Fruit fly (Drosophila melanogaster): ENCODE data around the gene Gr97a.

The Gr97a gene

DNA sequence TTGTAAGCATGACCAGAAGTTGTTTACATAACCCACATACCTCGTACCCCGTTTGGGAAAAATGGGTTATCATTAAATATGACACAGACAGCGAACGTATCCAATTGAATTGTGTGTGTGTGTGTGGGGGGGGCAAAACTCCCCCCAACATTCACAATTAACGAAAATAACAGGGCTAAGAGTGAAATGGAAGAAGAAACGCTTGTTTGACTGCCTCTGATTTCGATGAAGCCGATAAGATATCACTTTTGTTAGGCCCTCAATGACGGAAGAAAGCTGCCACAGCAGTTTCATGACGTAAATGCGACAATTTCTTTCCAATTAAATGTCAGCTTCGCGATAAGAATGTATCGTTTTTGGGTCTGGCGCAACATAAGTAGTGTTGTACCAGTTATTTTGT lies 32.4 kb downstream of the Gr97a start:
- TF ChIP-seq GATAd (GFP tag; optimal IDR thresholded peaks at IDR 0.05) (no peak), pan (optimal IDR thresholded peaks at IDR 0.05) (no peak), br (GFP tag; optimal IDR thresholded peaks at IDR 0.05) (no peak), CG9705 (GFP tag; optimal IDR thresholded peaks at IDR 0.05) (no peak), dsf (GFP tag; optimal IDR thresholded peaks at IDR 0.05; ENCODE audit: borderline replicate concordance) (no peak), CG32264 (GFP tag; optimal IDR thresholded peaks at IDR 0.05) (no peak), h (GFP tag; optimal IDR thresholded peaks at IDR 0.05) (no peak), Dfd (GFP tag; optimal IDR thresholded peaks at IDR 0.05) (no peak), jim (GFP tag; optimal IDR thresholded peaks at IDR 0.05) (no peak), Mio (GFP tag; optimal IDR thresholded peaks at IDR 0.05) (no peak), HLH106 (tag; optimal IDR thresholded peaks at IDR 0.05) (no peak), usp (GFP tag; optimal IDR thresholded peaks at IDR 0.05) (no peak), ey (GFP tag; optimal IDR thresholded peaks at IDR 0.05) (no peak), Hr83 (GFP tag; optimal IDR thresholded peaks at IDR 0.05; ENCODE audit: poor library complexity, severe bottlenecking) (no peak)

DNA sequence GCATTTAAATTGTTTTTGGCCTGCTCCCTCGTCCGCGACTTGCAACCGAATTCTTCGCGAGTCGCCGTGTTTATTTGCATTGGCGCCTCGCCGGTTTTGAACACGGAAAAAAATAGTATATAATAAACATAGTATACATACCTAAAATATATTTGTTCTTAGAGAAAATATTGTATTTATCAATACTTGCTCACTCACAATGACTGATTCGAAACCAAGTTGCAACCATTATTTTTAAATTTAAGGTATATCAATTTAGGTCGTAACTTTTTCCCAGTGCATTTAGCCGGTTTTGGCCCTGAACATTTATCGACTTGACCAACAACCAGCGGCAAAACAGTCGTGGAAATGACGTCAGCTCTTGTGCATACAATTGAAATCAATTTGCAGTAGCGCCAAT lies 37.9 kb downstream of the Gr97a start:
- TF ChIP-seq rgr (GFP tag; optimal IDR thresholded peaks at IDR 0.05), result peak; percentile 95
- TF ChIP-seq dmrt93B (GFP tag; optimal IDR thresholded peaks at IDR 0.05), result peak; percentile 74
- TF ChIP-seq psq (GFP tag; optimal IDR thresholded peaks at IDR 0.05), result peak; percentile 88
- peak; percentile 84 for TF ChIP-seq ey (GFP tag; optimal IDR thresholded peaks at IDR 0.05)
- peak; percentile 88 for TF ChIP-seq brk (GFP tag; optimal IDR thresholded peaks at IDR 0.05)
- TF ChIP-seq sv (GFP tag; optimal IDR thresholded peaks at IDR 0.05), result no peak
- no peak for TF ChIP-seq Mio (GFP tag; optimal IDR thresholded peaks at IDR 0.05)
- TF ChIP-seq foxo (GFP tag; optimal IDR thresholded peaks at IDR 0.05), result peak in 1 of 2 experiments; percentile 74
- TF ChIP-seq CG9705 (GFP tag; optimal IDR thresholded peaks at IDR 0.05), result peak; percentile 77
- no peak for TF ChIP-seq Dfd (GFP tag; optimal IDR thresholded peaks at IDR 0.05)
- peak; percentile 77 for TF ChIP-seq Hnf4 (GFP tag; optimal IDR thresholded peaks at IDR 0.05)
- TF ChIP-seq sage (GFP tag; optimal IDR thresholded peaks at IDR 0.05), result peak; percentile 77
- TF ChIP-seq br (GFP tag; optimal IDR thresholded peaks at IDR 0.05), result peak; percentile 81
- peak; percentile 38 for TF ChIP-seq Jra (GFP tag; optimal IDR thresholded peaks at IDR 0.05)
- TF ChIP-seq fru (GFP tag; optimal IDR thresholded peaks at IDR 0.05), result peak; percentile 76
- peak; percentile 14 for TF ChIP-seq Hr83 (GFP tag; optimal IDR thresholded peaks at IDR 0.05; ENCODE audit: poor library complexity, severe bottlenecking)
- TF ChIP-seq OdsH (GFP tag; optimal IDR thresholded peaks at IDR 0.05), result peak; percentile 94
- no peak for TF ChIP-seq Abd-B (GFP tag; optimal IDR thresholded peaks at IDR 0.05)
- no peak for TF ChIP-seq Dif (GFP tag; optimal IDR thresholded peaks at IDR 0.05; ENCODE audit: partially characterized antibody)
- peak; percentile 56 for TF ChIP-seq CG32264 (GFP tag; optimal IDR thresholded peaks at IDR 0.05)
- TF ChIP-seq CrebA (GFP tag; optimal IDR thresholded peaks at IDR 0.05; ENCODE audit: borderline replicate concordance), result no peak
- peak; percentile 53 for TF ChIP-seq woc (GFP tag; optimal IDR thresholded peaks at IDR 0.05)
- peak; percentile 96 for TF ChIP-seq Sp1 (GFP tag; optimal IDR thresholded peaks at IDR 0.05)
- no peak for TF ChIP-seq Vsx2 (GFP tag; optimal IDR thresholded peaks at IDR 0.05; ENCODE audit: partially characterized antibody)
- peak; percentile 86 for TF ChIP-seq h (GFP tag; optimal IDR thresholded peaks at IDR 0.05)
- TF ChIP-seq dl (GFP tag; optimal IDR thresholded peaks at IDR 0.05; ENCODE audit: insufficient read depth in 1 of 2, partially characterized antibody in 2 of 2), result no peak
- no peak for TF ChIP-seq GATAd (GFP tag; optimal IDR thresholded peaks at IDR 0.05)
- no peak for TF ChIP-seq N (GFP tag; optimal IDR thresholded peaks at IDR 0.05)
- TF ChIP-seq tai (GFP tag; optimal IDR thresholded peaks at IDR 0.05), result peak; percentile 79
- no peak for TF ChIP-seq Myc (optimal IDR thresholded peaks at IDR 0.05)
- TF ChIP-seq Hr78 (GFP tag; optimal IDR thresholded peaks at IDR 0.05), result no peak
- no peak for TF ChIP-seq jim (GFP tag; optimal IDR thresholded peaks at IDR 0.05)
- TF ChIP-seq usp (GFP tag; optimal IDR thresholded peaks at IDR 0.05), result no peak
- TF ChIP-seq HLH106 (tag; optimal IDR thresholded peaks at IDR 0.05), result peak; percentile 82
- peak; percentile 74 for TF ChIP-seq Rel (GFP tag; optimal IDR thresholded peaks at IDR 0.05)
- TF ChIP-seq Rel (tag; optimal IDR thresholded peaks at IDR 0.05), result peak; percentile 62
- TF ChIP-seq pan (optimal IDR thresholded peaks at IDR 0.05), result no peak
- peak; percentile 42 for TF ChIP-seq dsf (GFP tag; optimal IDR thresholded peaks at IDR 0.05; ENCODE audit: borderline replicate concordance)
- no peak for TF ChIP-seq lola (GFP tag; optimal IDR thresholded peaks at IDR 0.05)
